In genomic region chr3R:30761140-30761539, dm6 we compare ENCODE assay signal across 2 fruit fly cellular contexts.
TF ChIP-seq lines count a peak whose summit lies in the region.

No protein-coding gene starts in this region.

TF ChIP-seq in whole organism, embryonic, 481 proteins besides CTCF, POLR2A, EP300 and RAD21 (continued from another document and continues in another):
- TF ChIP-seq chinmo (GFP tag; IDR thresholded peaks at IDR 0.05; lab: Robert Waterston, UW; ENCODE audit: partially characterized antibody) (no peak), Atf3 (GFP tag; optimal IDR thresholded peaks at IDR 0.05; lab: Kevin White, UChicago) (no peak), CG14710 (tag; optimal IDR thresholded peaks at IDR 0.05; lab: Kevin White, UChicago) (peak; percentile 67), Aef1 (GFP tag; IDR thresholded peaks at IDR 0.05; lab: Robert Waterston, UW) (no peak; the same call in 2 of the 3 replicates), CG3163 (GFP tag; optimal IDR thresholded peaks at IDR 0.05; lab: Kevin White, UChicago) (no peak), CG11093 (GFP tag; IDR thresholded peaks at IDR 0.05; lab: Robert Waterston, UW) (no peak), CG8765 (GFP tag; IDR thresholded peaks at IDR 0.05; lab: Robert Waterston, UW) (peak; percentile 54; the same call in 1 of the 2 replicates), prd (optimal IDR thresholded peaks at IDR 0.05; lab: Kevin White, UChicago) (no peak), prd (GFP tag; IDR thresholded peaks at IDR 0.05; lab: Robert Waterston, UW) (peak; percentile 69; the same call in 2 of the 3 replicates), corto (GFP tag; optimal IDR thresholded peaks at IDR 0.05; lab: Kevin White, UChicago) (peak; percentile 23), danr (GFP tag; IDR thresholded peaks at IDR 0.05; lab: Robert Waterston, UW) (no peak), CG12236 (GFP tag; optimal IDR thresholded peaks at IDR 0.05; lab: Kevin White, UChicago) (peak; percentile 31), hth (optimal IDR thresholded peaks at IDR 0.05; lab: Kevin White, UChicago) (no peak), Lhr (GFP tag; optimal IDR thresholded peaks at IDR 0.05; lab: Kevin White, UChicago) (peak; percentile 14), en (GFP tag; optimal IDR thresholded peaks at IDR 0.05; lab: Kevin White, UChicago) (peak; percentile 16), rib (GFP tag; IDR thresholded peaks at IDR 0.05; lab: Robert Waterston, UW) (no peak), CG1792 (GFP tag; optimal IDR thresholded peaks at IDR 0.05; lab: Kevin White, UChicago) (no peak), Side (GFP tag; optimal IDR thresholded peaks at IDR 0.05; lab: Kevin White, UChicago) (peak; percentile 25), cg (GFP tag; optimal IDR thresholded peaks at IDR 0.05; lab: Kevin White, UChicago) (no peak), CG13624 (GFP tag; optimal IDR thresholded peaks at IDR 0.05; lab: Kevin White, UChicago) (no peak), gsb (GFP tag; IDR thresholded peaks at IDR 0.05; lab: Robert Waterston, UW) (no peak), unpg (GFP tag; optimal IDR thresholded peaks at IDR 0.05; lab: Kevin White, UChicago) (peak; percentile 56), odd (GFP tag; optimal IDR thresholded peaks at IDR 0.05; lab: Kevin White, UChicago) (peak; percentile 38), Oli (tag; optimal IDR thresholded peaks at IDR 0.05; lab: Kevin White, UChicago) (peak; percentile 50), CG13424 (tag; optimal IDR thresholded peaks at IDR 0.05; lab: Kevin White, UChicago) (peak; percentile 47), Mad (GFP tag; optimal IDR thresholded peaks at IDR 0.05; lab: Kevin White, UChicago) (no peak), wek (GFP tag; optimal IDR thresholded peaks at IDR 0.05; lab: Kevin White, UChicago) (no peak), CG31388 (GFP tag; optimal IDR thresholded peaks at IDR 0.05; lab: Kevin White, UChicago) (no peak), gcm (GFP tag; optimal IDR thresholded peaks at IDR 0.05; lab: Kevin White, UChicago) (peak; percentile 24), Ptx1 (GFP tag; IDR thresholded peaks at IDR 0.05; lab: Robert Waterston, UW) (no peak; the same call in 1 of the 2 replicates), CG6854 (GFP tag; optimal IDR thresholded peaks at IDR 0.05; lab: Kevin White, UChicago) (no peak), Max (GFP tag; optimal IDR thresholded peaks at IDR 0.05; lab: Kevin White, UChicago) (peak; percentile 27), gfzf (GFP tag; optimal IDR thresholded peaks at IDR 0.05; lab: Kevin White, UChicago) (no peak), psq (GFP tag; optimal IDR thresholded peaks at IDR 0.05; lab: Kevin White, UChicago) (no peak), sc (optimal IDR thresholded peaks at IDR 0.05; lab: Kevin White, UChicago) (no peak), sc (GFP tag; optimal IDR thresholded peaks at IDR 0.05; lab: Kevin White, UChicago) (peak; percentile 37), CG3847 (GFP tag; IDR thresholded peaks at IDR 0.05; lab: Robert Waterston, UW) (no peak), CG14441 (GFP tag; IDR thresholded peaks at IDR 0.05; lab: Robert Waterston, UW) (no peak), CG13894 (tag; optimal IDR thresholded peaks at IDR 0.05; lab: Kevin White, UChicago) (no peak), CG17612 (GFP tag; IDR thresholded peaks at IDR 0.05; lab: Robert Waterston, UW) (no peak), Poxn (GFP tag; IDR thresholded peaks at IDR 0.05; lab: Robert Waterston, UW) (no peak), CG13296 (GFP tag; optimal IDR thresholded peaks at IDR 0.05; lab: Kevin White, UChicago) (peak; percentile 10), pita (GFP tag; optimal IDR thresholded peaks at IDR 0.05; lab: Kevin White, UChicago) (no peak), CHES-1-like (GFP tag; optimal IDR thresholded peaks at IDR 0.05; lab: Kevin White, UChicago) (no peak), CG1602 (GFP tag; optimal IDR thresholded peaks at IDR 0.05; lab: Kevin White, UChicago) (peak; percentile 34), Deaf1 (tag; optimal IDR thresholded peaks at IDR 0.05; lab: Kevin White, UChicago) (peak; percentile 29), CG17912 (GFP tag; optimal IDR thresholded peaks at IDR 0.05; lab: Kevin White, UChicago) (no peak), ara (GFP tag; IDR thresholded peaks at IDR 0.05; lab: Robert Waterston, UW) (peak; percentile 66), Scr (GFP tag; IDR thresholded peaks at IDR 0.05; lab: Robert Waterston, UW; ENCODE audit: partially characterized antibody) (no peak), CG5953 (GFP tag; IDR thresholded peaks at IDR 0.05; lab: Robert Waterston, UW) (no peak), E2f2 (GFP tag; IDR thresholded peaks at IDR 0.05; lab: Robert Waterston, UW) (no peak), gro (GFP tag; optimal IDR thresholded peaks at IDR 0.05; lab: Kevin White, UChicago) (no peak), fd102C (GFP tag; optimal IDR thresholded peaks at IDR 0.05; lab: Kevin White, UChicago) (no peak), sqz (GFP tag; optimal IDR thresholded peaks at IDR 0.05; lab: Kevin White, UChicago) (peak; percentile 49), disco-r (GFP tag; optimal IDR thresholded peaks at IDR 0.05; lab: Kevin White, UChicago) (no peak), btn (GFP tag; optimal IDR thresholded peaks at IDR 0.05; lab: Kevin White, UChicago) (no peak), H2.0 (GFP tag; IDR thresholded peaks at IDR 0.05; lab: Robert Waterston, UW) (no peak), fru (optimal IDR thresholded peaks at IDR 0.05; lab: Kevin White, UChicago) (no peak), CG18011 (GFP tag; optimal IDR thresholded peaks at IDR 0.05; lab: Kevin White, UChicago) (no peak), Hr39 (optimal IDR thresholded peaks at IDR 0.05; lab: Kevin White, UChicago) (no peak), otp (GFP tag; IDR thresholded peaks at IDR 0.05; lab: Robert Waterston, UW) (peak; percentile 51; the same call in 1 of the 3 replicates), tap (tag; optimal IDR thresholded peaks at IDR 0.05; lab: Kevin White, UChicago) (peak; percentile 53), h (optimal IDR thresholded peaks at IDR 0.05; lab: Kevin White, UChicago) (no peak), CG34224 (GFP tag; IDR thresholded peaks at IDR 0.05; lab: Robert Waterston, UW; ENCODE audit: partially characterized antibody) (no peak), dan (GFP tag; IDR thresholded peaks at IDR 0.05; lab: Robert Waterston, UW) (no peak), ssp (GFP tag; IDR thresholded peaks at IDR 0.05; lab: Robert Waterston, UW) (no peak), Med (GFP tag; lab: Kevin White, UChicago) (peak; percentile 84), CG11247 (GFP tag; IDR thresholded peaks at IDR 0.05; lab: Robert Waterston, UW) (no peak), CG8478 (optimal IDR thresholded peaks at IDR 0.05; lab: Kevin White, UChicago) (no peak)

TF ChIP-seq in whole organism, prepupa, 60 proteins besides CTCF, POLR2A, EP300 and RAD21 (continued from another document):
- TF ChIP-seq CG31627 (GFP tag; optimal IDR thresholded peaks at IDR 0.05; lab: Kevin White, UChicago) (peak; percentile 42), vri (GFP tag; optimal IDR thresholded peaks at IDR 0.05; lab: Kevin White, UChicago) (peak; percentile 38), CG16779 (tag; optimal IDR thresholded peaks at IDR 0.05; lab: Kevin White, UChicago) (no peak), CG8319 (GFP tag; optimal IDR thresholded peaks at IDR 0.05; lab: Kevin White, UChicago) (no peak), CG3032 (tag; optimal IDR thresholded peaks at IDR 0.05; lab: Kevin White, UChicago) (no peak), spab (GFP tag; optimal IDR thresholded peaks at IDR 0.05; lab: Kevin White, UChicago) (peak; percentile 4), Sox14 (GFP tag; optimal IDR thresholded peaks at IDR 0.05; lab: Kevin White, UChicago) (peak; percentile 29), Sox102F (GFP tag; optimal IDR thresholded peaks at IDR 0.05; lab: Kevin White, UChicago) (peak; percentile 45), Hr39 (GFP tag; optimal IDR thresholded peaks at IDR 0.05; lab: Kevin White, UChicago) (peak; percentile 43), topi (GFP tag; optimal IDR thresholded peaks at IDR 0.05; lab: Kevin White, UChicago) (peak; percentile 68), CG11762 (GFP tag; optimal IDR thresholded peaks at IDR 0.05; lab: Kevin White, UChicago; ENCODE audit: insufficient read depth) (no peak), Ets96B (tag; optimal IDR thresholded peaks at IDR 0.05; lab: Kevin White, UChicago) (peak; percentile 6), CG6163 (GFP tag; IDR thresholded peaks at IDR 0.05; lab: Robert Waterston, UW) (no peak), Hr4 (GFP tag; optimal IDR thresholded peaks at IDR 0.05; lab: Kevin White, UChicago) (no peak), OdsH (GFP tag; optimal IDR thresholded peaks at IDR 0.05; lab: Kevin White, UChicago) (no peak), salr (GFP tag; optimal IDR thresholded peaks at IDR 0.05; lab: Kevin White, UChicago) (no peak), CG32006 (GFP tag; optimal IDR thresholded peaks at IDR 0.05; lab: Kevin White, UChicago) (peak; percentile 4), CG11902 (GFP tag; optimal IDR thresholded peaks at IDR 0.05; lab: Kevin White, UChicago) (no peak), CG34406 (GFP tag; optimal IDR thresholded peaks at IDR 0.05; lab: Kevin White, UChicago) (peak; percentile 17), CG6808 (GFP tag; optimal IDR thresholded peaks at IDR 0.05; lab: Kevin White, UChicago) (no peak), Sox15 (GFP tag; optimal IDR thresholded peaks at IDR 0.05; lab: Kevin White, UChicago) (peak; percentile 8), CG4318 (GFP tag; optimal IDR thresholded peaks at IDR 0.05; lab: Kevin White, UChicago) (no peak), CG6792 (GFP tag; optimal IDR thresholded peaks at IDR 0.05; lab: Kevin White, UChicago) (peak; percentile 45), CG1621 (tag; optimal IDR thresholded peaks at IDR 0.05; lab: Kevin White, UChicago) (no peak), Lpt (GFP tag; optimal IDR thresholded peaks at IDR 0.05; lab: Kevin White, UChicago) (no peak), CG10631 (GFP tag; optimal IDR thresholded peaks at IDR 0.05; lab: Kevin White, UChicago) (no peak), esn (GFP tag; optimal IDR thresholded peaks at IDR 0.05; lab: Kevin White, UChicago) (peak; percentile 68), CG6854 (GFP tag; optimal IDR thresholded peaks at IDR 0.05; lab: Kevin White, UChicago) (no peak), ss (GFP tag; optimal IDR thresholded peaks at IDR 0.05; lab: Kevin White, UChicago) (no peak), CG11294 (GFP tag; IDR thresholded peaks at IDR 0.05; lab: Robert Waterston, UW) (no peak), fd85E (GFP tag; optimal IDR thresholded peaks at IDR 0.05; lab: Kevin White, UChicago) (no peak), svp (GFP tag; lab: Kevin White, UChicago) (peak; percentile 76), CG9139 (GFP tag; optimal IDR thresholded peaks at IDR 0.05; lab: Kevin White, UChicago) (no peak), Smox (GFP tag; optimal IDR thresholded peaks at IDR 0.05; lab: Kevin White, UChicago) (peak; percentile 64), acj6 (GFP tag; optimal IDR thresholded peaks at IDR 0.05; lab: Kevin White, UChicago) (peak; percentile 4), Hr38 (GFP tag; optimal IDR thresholded peaks at IDR 0.05; lab: Kevin White, UChicago) (no peak)
